Worm (Caenorhabditis elegans) whole organism, L3 larva: ENCODE results near the gene T14G11.1.

Experiments
- ama-1 ChIP-seq: fragments of 150-350 bp; optimal IDR thresholded peaks from 2 replicates; lab custom pipeline; 2018
- nhr-25 ChIP-seq: sonication (generic microtip); optimal IDR thresholded peaks from 2 replicates; lab custom pipeline; 2017; ENCODE audit warnings: missing biosample characterization, missing genetic modification characterization
- pha-4 ChIP-seq: fragments of 150-350 bp; optimal IDR thresholded peaks from 2 replicates; lab custom pipeline; 2014; ENCODE audit warnings: missing biosample characterization, missing genetic modification reagents, missing genetic modification characterization
- ztf-4 ChIP-seq: fragments of 150-350 bp; optimal IDR thresholded peaks from 2 replicates; lab custom pipeline; 2014; ENCODE audit warnings: missing biosample characterization, missing genetic modification characterization

- no peak for TF ChIP-seq ztf-4 (tag; lab: Kevin White, UChicago)
- TF ChIP-seq pha-4, result no peak
- TF ChIP-seq nhr-25 (tag; lab: Kevin White, UChicago), result no peak
- no peak for TF ChIP-seq ama-1 (lab: Kevin White, UChicago)
Observed at ce11 chrX:2727681-2728080, 38.9 kb downstream of the T14G11.1 start.
